Fruit fly (Drosophila melanogaster) whole organism, embryonic: ENCODE data around the gene CG15390.

Source experiments
- CG10209 ChIP-seq: fragments of 200-800 bp; sonication (Bioruptor generic); optimal IDR thresholded peaks from 3 replicates; lab custom pipeline; 2017; ENCODE audit warnings: missing biosample characterization, mild to moderate bottlenecking, missing genetic modification characterization, missing genetic modification reagents
- CG14860 ChIP-seq: fragments of 200-800 bp; sonication (Bioruptor generic); IDR thresholded peaks from 3 replicates; pipeline ENCODE4 v1.3.6; 2022; ENCODE audit warnings: missing biosample characterization, missing genetic modification characterization; ENCODE audit not compliant: partially characterized antibody
- CG7556 ChIP-seq: fragments of 200-800 bp; sonication (Bioruptor generic); optimal IDR thresholded peaks from 2 replicates; lab custom pipeline; 2017; ENCODE audit warnings: missing biosample characterization, mild to moderate bottlenecking, missing genetic modification characterization
- CG7786 ChIP-seq: fragments of 200-800 bp; sonication (Bioruptor generic); optimal IDR thresholded peaks from 2 replicates; lab custom pipeline; 2016; ENCODE audit warnings: missing biosample characterization, missing genetic modification characterization
- CG8281 ChIP-seq: fragments of 200-800 bp; sonication (Bioruptor generic); optimal IDR thresholded peaks from 2 replicates; lab custom pipeline; 2018; ENCODE audit warnings: missing biosample characterization, mild to moderate bottlenecking, missing genetic modification characterization, moderate library complexity
- Dek ChIP-seq: fragments of 200-800 bp; sonication (Bioruptor generic); optimal IDR thresholded peaks from 3 replicates; lab custom pipeline; 2019; ENCODE audit warnings: missing biosample characterization, mild to moderate bottlenecking, missing genetic modification characterization, moderate library complexity
- Hmx ChIP-seq: fragments of 200-800 bp; sonication (Bioruptor generic); optimal IDR thresholded peaks from 2 replicates; lab custom pipeline; 2016; ENCODE audit warnings: missing biosample characterization, missing genetic modification characterization
- Opbp ChIP-seq: fragments of 200-800 bp; sonication (Bioruptor generic); IDR thresholded peaks from 3 replicates; pipeline ENCODE4 v1.3.6; 2022; ENCODE audit warnings: missing biosample characterization, missing genetic modification characterization; ENCODE audit not compliant: partially characterized antibody
- Rfx ChIP-seq: fragments of 200-800 bp; sonication (Bioruptor generic); IDR thresholded peaks from 2 replicates; pipeline ENCODE4 v1.3.6; 2022; ENCODE audit warnings: missing biosample characterization, missing genetic modification characterization
- Taf1 ChIP-seq: fragments of 200-800 bp; sonication (Bioruptor generic); IDR thresholded peaks from 2 replicates; pipeline ENCODE4 v1.3.6; 2022; ENCODE audit warnings: missing biosample characterization, missing genetic modification characterization
- bsh ChIP-seq, 2 experiments: fragments of 200-800 bp; sonication (Bioruptor generic); optimal IDR thresholded peaks; 2 replicates each; lab custom pipeline; 2017 to 2018; ENCODE audit warnings: mild to moderate bottlenecking in 2 of 2, missing biosample characterization in 2 of 2, missing genetic modification characterization in 2 of 2, moderate library complexity in 1 of 2
- lola ChIP-seq, 3 experiments: fragments of >200 bp in 2 of 3; fragments of 200-800 bp in 1 of 3; sonication (Bioruptor generic) in 1 of 3; optimal IDR thresholded peaks; 2 replicates each; lab custom pipeline; 2017 to 2019; ENCODE audit warnings: missing biosample characterization in 3 of 3, missing genetic modification characterization in 3 of 3, mild to moderate bottlenecking in 1 of 3, moderate library complexity in 1 of 3

dm6 chr2L:2398459-2398858 is 23.9 kb downstream of the CG15390 start:
- TF ChIP-seq CG10209 (GFP tag; lab: Kevin White, UChicago): no peak
- no peak for TF ChIP-seq Dek (tag; lab: Kevin White, UChicago)
- TF ChIP-seq CG8281 (tag; lab: Kevin White, UChicago): no peak
- TF ChIP-seq lola (GFP tag; optimal IDR thresholded peaks at IDR 0.05; lab: Kevin White, UChicago): no peak
- no peak for TF ChIP-seq Hmx (GFP tag; lab: Kevin White, UChicago)
- TF ChIP-seq bsh (GFP tag; optimal IDR thresholded peaks at IDR 0.05; lab: Kevin White, UChicago): peak in 1 of 2 experiments; percentile 36
- TF ChIP-seq CG7786 (GFP tag; lab: Kevin White, UChicago): no peak
- TF ChIP-seq CG14860: no peak
- TF ChIP-seq Rfx (GFP tag; lab: Robert Waterston, UW): no peak
- no peak for TF ChIP-seq CG7556 (GFP tag; lab: Kevin White, UChicago)
- TF ChIP-seq Opbp (GFP tag; lab: Robert Waterston, UW): no peak
- TF ChIP-seq Taf1 (GFP tag; lab: Robert Waterston, UW): no peak
